Fruit fly (Drosophila melanogaster) whole organism, embryonic: ENCODE measurements around the gene CG5861.
A peak's percentile ranks its signal among the peaks of the same experiment; 100 is the strongest.

Experiments
- B-H1 ChIP-seq: fragments of 200-800 bp; sonication (Bioruptor generic); IDR thresholded peaks from 3 replicates; pipeline ENCODE4 v1.3.6; 2022; ENCODE audit warnings: missing biosample characterization, missing genetic modification characterization
- CG10366 ChIP-seq: fragments of 200-800 bp; sonication (Bioruptor generic); IDR thresholded peaks from 2 replicates; pipeline ENCODE4 v1.3.6; 2022; ENCODE audit warnings: missing biosample characterization, missing genetic modification characterization
- CG10431 ChIP-seq: fragments of 200-800 bp; sonication (Bioruptor generic); optimal IDR thresholded peaks from 3 replicates; lab custom pipeline; 2018; ENCODE audit warnings: missing biosample characterization, mild to moderate bottlenecking, missing genetic modification characterization
- CG15269 ChIP-seq: fragments of 200-800 bp; sonication (Bioruptor generic); optimal IDR thresholded peaks from 2 replicates; lab custom pipeline; 2018; ENCODE audit warnings: missing biosample characterization, mild to moderate bottlenecking, missing genetic modification characterization, moderate library complexity
- CG17829 ChIP-seq: fragments of 200-800 bp; optimal IDR thresholded peaks from 2 replicates; lab custom pipeline; 2019; ENCODE audit warnings: missing biosample characterization, mild to moderate bottlenecking, missing genetic modification characterization, moderate library complexity
- CG34376 ChIP-seq: fragments of 200-800 bp; sonication (Bioruptor generic); optimal IDR thresholded peaks from 2 replicates; lab custom pipeline; 2018; ENCODE audit warnings: missing biosample characterization, mild to moderate bottlenecking, missing genetic modification characterization
- CG4360 ChIP-seq: fragments of 200-800 bp; sonication (Bioruptor generic); IDR thresholded peaks from 2 replicates; pipeline ENCODE4 v1.3.6; 2022; ENCODE audit warnings: missing biosample characterization, missing genetic modification characterization
- CG5245 ChIP-seq: fragments of 200-800 bp; sonication (Bioruptor generic); optimal IDR thresholded peaks from 3 replicates; lab custom pipeline; 2016; ENCODE audit warnings: missing biosample characterization, missing genetic modification characterization
- CG6765 ChIP-seq: fragments of 200-800 bp; sonication (Bioruptor generic); optimal IDR thresholded peaks from 3 replicates; lab custom pipeline; 2017; ENCODE audit warnings: missing biosample characterization, mild to moderate bottlenecking, missing genetic modification characterization
- CG7372 ChIP-seq: fragments of 200-800 bp; sonication (Bioruptor generic); IDR thresholded peaks from 2 replicates; pipeline ENCODE4 v1.3.6; 2022; ENCODE audit warnings: missing biosample characterization, missing genetic modification characterization
- CG7556 ChIP-seq: fragments of 200-800 bp; sonication (Bioruptor generic); optimal IDR thresholded peaks from 2 replicates; lab custom pipeline; 2017; ENCODE audit warnings: missing biosample characterization, mild to moderate bottlenecking, missing genetic modification characterization
- CG7987 ChIP-seq: fragments of 200-800 bp; sonication (Bioruptor generic); optimal IDR thresholded peaks from 2 replicates; lab custom pipeline; 2018; ENCODE audit warnings: missing biosample characterization, mild to moderate bottlenecking, missing genetic modification characterization, moderate library complexity
- CTCF ChIP-seq: fragments of 200-800 bp; sonication (Bioruptor generic); optimal IDR thresholded peaks from 2 replicates; lab custom pipeline; 2017; ENCODE audit warnings: missing biosample characterization, mild to moderate bottlenecking, missing genetic modification characterization, moderate library complexity
- E2f2 ChIP-seq: fragments of 200-800 bp; sonication (Bioruptor generic); IDR thresholded peaks from 2 replicates; pipeline ENCODE4 v1.3.6; 2022; ENCODE audit warnings: missing biosample characterization, missing genetic modification characterization
- HLH4C ChIP-seq: fragments of 200-800 bp; sonication (Bioruptor generic); IDR thresholded peaks from 3 replicates; pipeline ENCODE4 v1.3.6; 2022; ENCODE audit warnings: missing biosample characterization, missing genetic modification characterization; ENCODE audit not compliant: partially characterized antibody
- Hand ChIP-seq: fragments of 200-800 bp; sonication (Bioruptor generic); optimal IDR thresholded peaks from 2 replicates; lab custom pipeline; 2017; ENCODE audit warnings: mild to moderate bottlenecking, missing biosample characterization, missing genetic modification reagents, missing genetic modification characterization
- Hmr ChIP-seq: fragments of 200-800 bp; sonication (Bioruptor generic); optimal IDR thresholded peaks from 3 replicates; lab custom pipeline; 2017; ENCODE audit warnings: mild to moderate bottlenecking, missing biosample characterization, missing genetic modification reagents, missing genetic modification characterization
- Hr51 ChIP-seq, 2 experiments: fragments of 200-800 bp; sonication (Bioruptor generic); optimal IDR thresholded peaks; 2 replicates in 1 of 2; 3 replicates in 1 of 2; lab custom pipeline; 2016 to 2018; ENCODE audit warnings: missing biosample characterization in 2 of 2, missing genetic modification characterization in 2 of 2, mild to moderate bottlenecking in 1 of 2, moderate library complexity in 1 of 2
- Oaz ChIP-seq: fragments of 200-800 bp; sonication (Bioruptor generic); IDR thresholded peaks from 2 replicates; pipeline ENCODE4 v1.3.6; 2022; ENCODE audit warnings: missing biosample characterization, missing genetic modification characterization
- Oli ChIP-seq: fragments of 200-800 bp; sonication (Bioruptor generic); optimal IDR thresholded peaks from 2 replicates; lab custom pipeline; 2018; ENCODE audit warnings: missing biosample characterization, mild to moderate bottlenecking, missing genetic modification characterization, moderate library complexity
- Optix ChIP-seq: fragments of 200-800 bp; sonication (Bioruptor generic); IDR thresholded peaks from 3 replicates; pipeline ENCODE4 v1.3.6; 2022; ENCODE audit warnings: missing biosample characterization, missing genetic modification characterization
- Tbp ChIP-seq: fragments of >200 bp; optimal IDR thresholded peaks from 2 replicates; lab custom pipeline; 2018; ENCODE audit warnings: missing biosample characterization, missing genetic modification characterization
- Vsx1 ChIP-seq: fragments of 200-800 bp; sonication (Bioruptor generic); optimal IDR thresholded peaks from 2 replicates; lab custom pipeline; 2017; ENCODE audit warnings: missing biosample characterization, mild to moderate bottlenecking, missing genetic modification characterization, missing genetic modification reagents
- Xbp1 ChIP-seq: fragments of 200-800 bp; sonication (Bioruptor generic); optimal IDR thresholded peaks from 3 replicates; lab custom pipeline; 2016; ENCODE audit warnings: missing biosample characterization, mild to moderate bottlenecking, missing genetic modification characterization
- ash1 ChIP-seq: fragments of 200-800 bp; sonication (Bioruptor generic); optimal IDR thresholded peaks from 2 replicates; lab custom pipeline; 2018; ENCODE audit warnings: missing biosample characterization, mild to moderate bottlenecking, missing genetic modification characterization
- btn ChIP-seq: fragments of 200-800 bp; sonication (Bioruptor generic); optimal IDR thresholded peaks from 2 replicates; lab custom pipeline; 2016; ENCODE audit warnings: missing biosample characterization, missing genetic modification characterization
- chinmo ChIP-seq: fragments of 200-800 bp; sonication (Bioruptor generic); IDR thresholded peaks from 4 replicates; pipeline ENCODE4 v1.3.6; 2022; ENCODE audit warnings: missing biosample characterization, missing genetic modification characterization; ENCODE audit not compliant: partially characterized antibody
- dm ChIP-seq: fragments of 200-800 bp; sonication (Bioruptor generic); optimal IDR thresholded peaks from 3 replicates; lab custom pipeline; 2016; ENCODE audit warnings: missing biosample characterization, missing genetic modification characterization
- ewg ChIP-seq: fragments of 200-800 bp; sonication (Bioruptor generic); optimal IDR thresholded peaks from 3 replicates; lab custom pipeline; 2017; ENCODE audit warnings: mild to moderate bottlenecking, missing biosample characterization, missing genetic modification reagents, missing genetic modification characterization
- grau ChIP-seq: fragments of 200-800 bp; optimal IDR thresholded peaks from 3 replicates; lab custom pipeline; 2019; ENCODE audit warnings: missing biosample characterization, mild to moderate bottlenecking, missing genetic modification characterization, moderate library complexity
- gsb ChIP-seq: fragments of 200-800 bp; sonication (Bioruptor generic); IDR thresholded peaks from 2 replicates; pipeline ENCODE4 v1.3.6; 2022; ENCODE audit warnings: missing biosample characterization, missing genetic modification characterization
- gt ChIP-seq: fragments of 200-800 bp; sonication (Bioruptor generic); IDR thresholded peaks from 2 replicates; pipeline ENCODE4 v1.3.6; 2022; ENCODE audit warnings: missing biosample characterization, missing genetic modification characterization
- klu ChIP-seq: fragments of 200-800 bp; sonication (Bioruptor generic); IDR thresholded peaks from 2 replicates; pipeline ENCODE4 v1.3.6; 2022; ENCODE audit warnings: missing biosample characterization, missing genetic modification characterization
- lab ChIP-seq: fragments of 200-800 bp; sonication (Bioruptor generic); optimal IDR thresholded peaks from 3 replicates; lab custom pipeline; 2017; ENCODE audit warnings: missing biosample characterization, missing genetic modification characterization, mild to moderate bottlenecking, moderate library complexity, missing genetic modification reagents
- lmd ChIP-seq: fragments of 200-800 bp; sonication (Bioruptor generic); IDR thresholded peaks from 2 replicates; pipeline ENCODE4 v1.3.6; 2022; ENCODE audit warnings: missing biosample characterization, missing genetic modification characterization
- oc ChIP-seq: fragments of 200-800 bp; sonication (Bioruptor generic); optimal IDR thresholded peaks from 2 replicates; lab custom pipeline; 2018; ENCODE audit warnings: missing biosample characterization, mild to moderate bottlenecking, missing genetic modification characterization, moderate library complexity
- p53 ChIP-seq: fragments of 200-800 bp; sonication (Bioruptor generic); optimal IDR thresholded peaks from 2 replicates; lab custom pipeline; 2016; ENCODE audit warnings: missing biosample characterization, missing genetic modification characterization
- pros ChIP-seq: fragments of 200-800 bp; sonication (Bioruptor generic); optimal IDR thresholded peaks from 3 replicates; lab custom pipeline; 2019; ENCODE audit warnings: missing biosample characterization, mild to moderate bottlenecking, missing genetic modification characterization, moderate library complexity
- row ChIP-seq: fragments of 200-800 bp; sonication (Bioruptor generic); IDR thresholded peaks from 3 replicates; pipeline ENCODE4 v1.3.6; 2022; ENCODE audit warnings: missing biosample characterization, missing genetic modification characterization
- sens ChIP-seq: fragments of 200-800 bp; sonication (Bioruptor generic); peaks from one replicate; lab custom pipeline; 2016; ENCODE audit warnings: missing biosample characterization, missing genetic modification characterization
- seq ChIP-seq: fragments of 200-800 bp; sonication (Bioruptor generic); IDR thresholded peaks from 2 replicates; pipeline ENCODE4 v1.3.6; 2022; ENCODE audit warnings: missing biosample characterization, missing genetic modification characterization
- sima ChIP-seq: fragments of 200-800 bp; sonication (Bioruptor generic); optimal IDR thresholded peaks from 2 replicates; lab custom pipeline; 2016; ENCODE audit warnings: missing biosample characterization, missing genetic modification characterization
- sqz ChIP-seq: fragments of 200-800 bp; sonication (Bioruptor generic); optimal IDR thresholded peaks from 3 replicates; lab custom pipeline; 2018; ENCODE audit warnings: missing biosample characterization, mild to moderate bottlenecking, missing genetic modification characterization
- ssp ChIP-seq: fragments of 200-800 bp; sonication (Bioruptor generic); IDR thresholded peaks from 2 replicates; pipeline ENCODE4 v1.3.6; 2022; ENCODE audit warnings: missing biosample characterization, missing genetic modification characterization
- tup ChIP-seq: fragments of 200-800 bp; sonication (Bioruptor generic); optimal IDR thresholded peaks from 2 replicates; lab custom pipeline; 2016; ENCODE audit warnings: missing biosample characterization, mild to moderate bottlenecking, missing genetic modification characterization, moderate library complexity
- wor ChIP-seq: fragments of 200-800 bp; sonication (Bioruptor generic); IDR thresholded peaks from 2 replicates; pipeline ENCODE4 v1.3.6; 2022; ENCODE audit warnings: missing biosample characterization, missing genetic modification characterization
- zen ChIP-seq: fragments of 200-800 bp; sonication (Bioruptor generic); optimal IDR thresholded peaks from 3 replicates; lab custom pipeline; 2018; ENCODE audit warnings: missing biosample characterization, mild to moderate bottlenecking, missing genetic modification characterization, moderate library complexity
- zen2 ChIP-seq: fragments of 200-800 bp; sonication (Bioruptor generic); IDR thresholded peaks from 3 replicates; pipeline ENCODE4 v1.3.6; 2022; ENCODE audit warnings: missing biosample characterization, missing genetic modification characterization; ENCODE audit not compliant: partially characterized antibody
- zf30C ChIP-seq: fragments of 200-800 bp; sonication (Bioruptor generic); optimal IDR thresholded peaks from 3 replicates; lab custom pipeline; 2018; ENCODE audit warnings: missing biosample characterization, mild to moderate bottlenecking, missing genetic modification characterization

CG5861 gene

dm6 chr2L:16284306-16285299 lies 22.5 kb downstream of the CG5861 start (continued):
- TF ChIP-seq btn (GFP tag; lab: Kevin White, UChicago) = no peak
- no peak for TF ChIP-seq CG10366 (GFP tag; lab: Robert Waterston, UW)
- TF ChIP-seq grau = peak; percentile 45
- TF ChIP-seq sima (GFP tag; lab: Kevin White, UChicago) = no peak
- TF ChIP-seq sqz = peak; percentile 93
- TF ChIP-seq gsb (GFP tag; lab: Robert Waterston, UW) = no peak
- TF ChIP-seq chinmo (GFP tag; lab: Robert Waterston, UW) = no peak
- peak; percentile 56 for TF ChIP-seq CG6765 (GFP tag; lab: Kevin White, UChicago)
- no peak for TF ChIP-seq Oaz (GFP tag; lab: Robert Waterston, UW)
- no peak for TF ChIP-seq zen (tag; lab: Kevin White, UChicago)
- TF ChIP-seq CG10431 = no peak
- TF ChIP-seq zf30C (GFP tag; lab: Kevin White, UChicago) = no peak
- no peak for TF ChIP-seq zen2 (GFP tag; lab: Robert Waterston, UW)
- no peak for TF ChIP-seq CTCF (GFP tag; lab: Kevin White, UChicago)
- TF ChIP-seq HLH4C (GFP tag; lab: Robert Waterston, UW) = no peak
- no peak for TF ChIP-seq Tbp (GFP tag; lab: Kevin White, UChicago)
- no peak for TF ChIP-seq lmd (GFP tag; lab: Robert Waterston, UW)
- no peak for TF ChIP-seq Optix (GFP tag; lab: Robert Waterston, UW)
- no peak for TF ChIP-seq klu (GFP tag; lab: Robert Waterston, UW)
- no peak for TF ChIP-seq wor (GFP tag; lab: Robert Waterston, UW)
- TF ChIP-seq p53 = no peak
- TF ChIP-seq row (GFP tag; lab: Robert Waterston, UW) = no peak
- peak; percentile 77 for TF ChIP-seq CG15269 (tag; lab: Kevin White, UChicago)
- no peak for TF ChIP-seq seq
- TF ChIP-seq B-H1 (GFP tag; lab: Robert Waterston, UW) = no peak
- TF ChIP-seq tup (GFP tag; lab: Kevin White, UChicago) = no peak
- peak; percentile 48 for TF ChIP-seq Hand
- peak; percentile 94 for TF ChIP-seq sens (GFP tag; lab: Kevin White, UChicago)
- TF ChIP-seq Hr51 (GFP tag; optimal IDR thresholded peaks at IDR 0.05; lab: Kevin White, UChicago) = peak; percentile 10 to 72
- peak; percentile 47 for TF ChIP-seq dm (GFP tag; lab: Kevin White, UChicago)
- TF ChIP-seq CG7556 (GFP tag; lab: Kevin White, UChicago) = peak; percentile 13
- TF ChIP-seq Vsx1 (GFP tag; lab: Kevin White, UChicago) = peak; percentile 40
- no peak for TF ChIP-seq CG17829
- no peak for TF ChIP-seq ewg (GFP tag; lab: Kevin White, UChicago)
- peak; percentile 36 for TF ChIP-seq Xbp1 (GFP tag; lab: Kevin White, UChicago)
- no peak for TF ChIP-seq CG7372 (GFP tag; lab: Robert Waterston, UW)
- TF ChIP-seq E2f2 (GFP tag; lab: Robert Waterston, UW) = no peak
- no peak for TF ChIP-seq oc (tag; lab: Kevin White, UChicago)
- peak; percentile 85 for TF ChIP-seq lab (GFP tag; lab: Kevin White, UChicago)
- TF ChIP-seq pros (GFP tag; lab: Kevin White, UChicago) = no peak
- TF ChIP-seq gt (GFP tag; lab: Robert Waterston, UW) = no peak
- TF ChIP-seq CG5245 (GFP tag; lab: Kevin White, UChicago) = no peak
- peak; percentile 74 for TF ChIP-seq Hmr (GFP tag; lab: Kevin White, UChicago)
- no peak for TF ChIP-seq CG4360
- TF ChIP-seq ash1 (GFP tag; lab: Kevin White, UChicago) = no peak
- TF ChIP-seq Oli = peak; percentile 56
- peak; percentile 72 for TF ChIP-seq CG7987 (GFP tag; lab: Kevin White, UChicago)
- TF ChIP-seq CG34376 (GFP tag; lab: Kevin White, UChicago) = peak; percentile 53
- no peak for TF ChIP-seq ssp (GFP tag; lab: Robert Waterston, UW)
